Fruit fly (Drosophila melanogaster) whole organism, embryonic: ENCODE results near the gene EAChm.

Source experiments
- Bdp1 ChIP-seq: fragments of 200-800 bp; sonication (Bioruptor generic); optimal IDR thresholded peaks from 3 replicates; lab custom pipeline; 2016; ENCODE audit warnings: missing biosample characterization, missing genetic modification characterization
- Blimp-1 ChIP-seq: fragments of 200-800 bp; sonication (Bioruptor generic); optimal IDR thresholded peaks from 3 replicates; lab custom pipeline; 2018; ENCODE audit warnings: missing biosample characterization, missing genetic modification characterization, mild to moderate bottlenecking, moderate library complexity, missing genetic modification reagents
- CG18599 ChIP-seq: fragments of 200-800 bp; sonication (Bioruptor generic); optimal IDR thresholded peaks from 3 replicates; lab custom pipeline; 2017; ENCODE audit warnings: missing biosample characterization, missing genetic modification characterization, mild to moderate bottlenecking, moderate library complexity, missing genetic modification reagents
- CG6272 ChIP-seq: fragments of 200-800 bp; sonication (Bioruptor generic); IDR thresholded peaks from 2 replicates; pipeline ENCODE4 v1.3.6; 2022; ENCODE audit warnings: missing biosample characterization, missing genetic modification characterization
- Sox102F ChIP-seq: fragments of 200-800 bp; sonication (Bioruptor generic); optimal IDR thresholded peaks from 2 replicates; lab custom pipeline; 2018; ENCODE audit warnings: missing biosample characterization, mild to moderate bottlenecking, missing genetic modification characterization, moderate library complexity
- bcd ChIP-seq: fragments of 200-800 bp; sonication (Bioruptor generic); optimal IDR thresholded peaks from 2 replicates; lab custom pipeline; 2017; ENCODE audit warnings: missing biosample characterization, mild to moderate bottlenecking, missing genetic modification characterization
- disco-r ChIP-seq: fragments of 200-800 bp; sonication (Bioruptor generic); optimal IDR thresholded peaks from 2 replicates; lab custom pipeline; 2016; ENCODE audit warnings: missing biosample characterization, missing genetic modification characterization
- pho ChIP-seq: fragments of 200-800 bp; sonication (Bioruptor generic); optimal IDR thresholded peaks from 2 replicates; lab custom pipeline; 2016; ENCODE audit warnings: missing biosample characterization, missing genetic modification characterization
- sug ChIP-seq: fragments of 200-800 bp; optimal IDR thresholded peaks from 2 replicates; lab custom pipeline; 2019; ENCODE audit warnings: missing biosample characterization, mild to moderate bottlenecking, missing genetic modification characterization, moderate library complexity
- tap ChIP-seq: fragments of 200-800 bp; optimal IDR thresholded peaks from 3 replicates; lab custom pipeline; 2019; ENCODE audit warnings: missing biosample characterization, mild to moderate bottlenecking, missing genetic modification characterization, moderate library complexity

DNA sequence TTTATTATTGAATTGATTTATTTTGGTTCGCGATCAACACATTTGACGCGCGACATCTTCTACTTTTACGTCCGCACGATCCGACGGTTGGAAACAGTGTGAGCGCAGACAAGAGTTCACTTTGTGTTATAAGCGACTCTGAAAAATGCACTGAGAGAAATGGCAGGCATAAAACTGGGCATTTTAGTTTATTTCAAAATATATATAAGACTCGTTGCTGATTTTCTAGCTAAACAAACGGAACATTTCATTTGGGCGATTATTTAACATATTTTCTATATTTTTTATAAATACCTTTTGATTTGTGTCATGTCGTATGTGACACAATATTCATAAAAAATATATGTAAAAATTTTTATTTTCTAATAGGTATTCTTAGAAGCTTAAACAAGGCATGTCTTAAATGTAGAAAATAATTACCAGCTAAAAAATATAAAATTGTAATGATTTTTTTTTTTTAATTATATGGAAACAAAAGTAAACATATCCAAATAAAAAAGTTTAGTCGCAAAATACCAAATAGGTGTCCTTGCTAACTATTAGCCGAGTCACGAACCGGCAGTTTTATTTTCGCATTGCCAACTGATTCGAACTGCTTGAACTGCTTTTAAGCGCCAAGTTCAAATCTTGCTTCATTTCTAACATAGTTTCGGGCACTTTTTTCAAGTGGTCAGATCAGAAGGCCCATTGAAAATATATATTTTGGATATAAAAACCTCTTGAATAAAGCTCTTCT, 40.5 kb upstream of the EAChm start, which contains the start of gene Reck:
- TF ChIP-seq bcd (GFP tag; lab: Kevin White, UChicago) (peak; percentile 77), CG6272 (peak; percentile 32; the same call in 1 of the 2 replicates), sug (tag; lab: Kevin White, UChicago) (peak; percentile 45), CG18599 (peak; percentile 86), pho (GFP tag; lab: Kevin White, UChicago) (no peak), Blimp-1 (peak; percentile 92), tap (tag; lab: Kevin White, UChicago) (peak; percentile 87), disco-r (GFP tag; lab: Kevin White, UChicago) (no peak), Bdp1 (GFP tag; lab: Kevin White, UChicago) (no peak), Sox102F (peak; percentile 90)
